Fruit fly (Drosophila melanogaster): Measurements from ENCODE around the gene CG44437.

Gene CG44437

dm6 chrX:13226478-13226877, 24.4 kb upstream of the CG44437 start:
- TF ChIP-seq Smox (GFP tag; optimal IDR thresholded peaks at IDR 0.05) (peak; percentile 5), CG11902 (GFP tag; optimal IDR thresholded peaks at IDR 0.05) (peak; percentile 1), CG15336 (GFP tag; IDR thresholded peaks at IDR 0.05) (peak; percentile 82), achi (GFP tag; optimal IDR thresholded peaks at IDR 0.05) (peak; percentile 71), dsx (GFP tag; optimal IDR thresholded peaks at IDR 0.05; ENCODE audit: poor library complexity, severe bottlenecking) (no peak), eg (GFP tag; IDR thresholded peaks at IDR 0.05) (peak; percentile 54; the same call in 1 of the 3 replicates), CG6276 (GFP tag; optimal IDR thresholded peaks at IDR 0.05) (peak; percentile 76), Gug (GFP tag; IDR thresholded peaks at IDR 0.05) (peak; percentile 47; the same call in 1 of the 2 replicates), Sox15 (GFP tag; optimal IDR thresholded peaks at IDR 0.05) (no peak), Ets96B (tag; optimal IDR thresholded peaks at IDR 0.05) (peak; percentile 59), CG6808 (GFP tag; optimal IDR thresholded peaks at IDR 0.05) (peak; percentile 11), CG34406 (GFP tag; optimal IDR thresholded peaks at IDR 0.05) (peak; percentile 38), lz (GFP tag; optimal IDR thresholded peaks at IDR 0.05) (peak; percentile 18), CG8319 (GFP tag; optimal IDR thresholded peaks at IDR 0.05) (peak; percentile 19), fkh (GFP tag; optimal IDR thresholded peaks at IDR 0.05) (no peak), CG9139 (GFP tag; optimal IDR thresholded peaks at IDR 0.05) (no peak), Eip93F (GFP tag; optimal IDR thresholded peaks at IDR 0.05) (no peak), Lpt (GFP tag; optimal IDR thresholded peaks at IDR 0.05) (peak; percentile 62), CG6854 (GFP tag; optimal IDR thresholded peaks at IDR 0.05) (no peak), CG1621 (tag; optimal IDR thresholded peaks at IDR 0.05) (no peak), CG3919 (GFP tag; optimal IDR thresholded peaks at IDR 0.05) (peak; percentile 56), Eip78C (GFP tag) (peak; percentile 94), Sox102F (GFP tag; optimal IDR thresholded peaks at IDR 0.05) (no peak), CG16779 (tag; optimal IDR thresholded peaks at IDR 0.05) (peak; percentile 58), Eip75B (GFP tag; optimal IDR thresholded peaks at IDR 0.05) (peak; percentile 49), Ets21C (GFP tag; optimal IDR thresholded peaks at IDR 0.05) (no peak), CG7368 (GFP tag; optimal IDR thresholded peaks at IDR 0.05) (peak; percentile 59), fd59A (GFP tag; optimal IDR thresholded peaks at IDR 0.05) (peak; percentile 37), CG6792 (GFP tag; optimal IDR thresholded peaks at IDR 0.05) (peak; percentile 32), topi (GFP tag; optimal IDR thresholded peaks at IDR 0.05) (peak; percentile 35), CG10631 (GFP tag; optimal IDR thresholded peaks at IDR 0.05) (peak; percentile 63), dac (GFP tag; optimal IDR thresholded peaks at IDR 0.05) (peak; percentile 42), CG6163 (GFP tag; IDR thresholded peaks at IDR 0.05) (peak; percentile 30; the same call in 1 of the 3 replicates), CG8632 (GFP tag; optimal IDR thresholded peaks at IDR 0.05) (peak; percentile 13), CG10669 (GFP tag; optimal IDR thresholded peaks at IDR 0.05) (peak; percentile 48), acj6 (GFP tag; optimal IDR thresholded peaks at IDR 0.05) (peak; percentile 55), Hr4 (GFP tag; optimal IDR thresholded peaks at IDR 0.05) (peak; percentile 78), OdsH (GFP tag; optimal IDR thresholded peaks at IDR 0.05) (peak; percentile 67), Met (GFP tag; optimal IDR thresholded peaks at IDR 0.05) (peak; percentile 26), salr (GFP tag; optimal IDR thresholded peaks at IDR 0.05) (peak in 1 of 2 experiments; percentile 59), CG4318 (GFP tag; optimal IDR thresholded peaks at IDR 0.05) (peak; percentile 71), Blimp-1 (GFP tag; optimal IDR thresholded peaks at IDR 0.05) (no peak), cyc (GFP tag; optimal IDR thresholded peaks at IDR 0.05) (peak; percentile 6), CG11294 (GFP tag; IDR thresholded peaks at IDR 0.05) (no peak), pdm3 (GFP tag; optimal IDR thresholded peaks at IDR 0.05) (peak; percentile 57), fd85E (GFP tag; optimal IDR thresholded peaks at IDR 0.05) (no peak), CG3032 (tag; optimal IDR thresholded peaks at IDR 0.05) (peak; percentile 63), CG32006 (GFP tag; optimal IDR thresholded peaks at IDR 0.05) (peak; percentile 88), Hr38 (GFP tag; optimal IDR thresholded peaks at IDR 0.05) (no peak), CG8119 (GFP tag; IDR thresholded peaks at IDR 0.05) (peak; percentile 82), svp (GFP tag) (peak; percentile 16), ss (GFP tag; optimal IDR thresholded peaks at IDR 0.05) (peak; percentile 50 to 60)

Data from whole organism, prepupa.